Worm (Caenorhabditis elegans) whole organism, L1 larva: ENCODE results near the gene copg-1.

Source experiments
- ceh-82 ChIP-seq, 3 experiments: fragments of 150-350 bp in 1 of 3; sonication (generic microtip) in 2 of 3; optimal IDR thresholded peaks; 2 replicates each; lab custom pipeline; 2014 to 2017; ENCODE audit warnings: missing biosample characterization in 3 of 3, missing genetic modification characterization in 3 of 3
- dpl-1 ChIP-seq, 3 experiments: fragments of 150-350 bp in 2 of 3; sonication (generic microtip) in 1 of 3; optimal IDR thresholded peaks; 2 replicates each; lab custom pipeline; 2014 to 2017; ENCODE audit warnings: missing biosample characterization in 3 of 3, missing genetic modification characterization in 3 of 3, missing genetic modification reagents in 3 of 3
- fkh-10 ChIP-seq: sonication (generic microtip); optimal IDR thresholded peaks from 2 replicates; lab custom pipeline; 2017; ENCODE audit warnings: missing biosample characterization, missing genetic modification reagents, missing genetic modification characterization
- nhr-237 ChIP-seq: fragments of 150-350 bp; optimal IDR thresholded peaks from 2 replicates; lab custom pipeline; 2014; ENCODE audit warnings: missing biosample characterization, missing genetic modification characterization
- nhr-28 ChIP-seq: fragments of 150-350 bp; optimal IDR thresholded peaks from 2 replicates; lab custom pipeline; 2014; ENCODE audit warnings: missing biosample characterization, missing genetic modification characterization
- nhr-77 ChIP-seq: fragments of 150-350 bp; optimal IDR thresholded peaks from 2 replicates; lab custom pipeline; 2014; ENCODE audit warnings: missing biosample characterization, missing genetic modification characterization
- unc-86 ChIP-seq: sonication (generic microtip); optimal IDR thresholded peaks from 2 replicates; lab custom pipeline; 2016; ENCODE audit warnings: missing genetic modification characterization, missing compliant biosample characterization
- zag-1 ChIP-seq: fragments of 150-350 bp; optimal IDR thresholded peaks from 2 replicates; lab custom pipeline; 2014; ENCODE audit warnings: missing biosample characterization, missing genetic modification characterization

ce11 chrIV:10141930-10142505 lies 9.7 kb upstream of the copg-1 start, which contains the start of the genes gst-2, gst-4 and dhs-12:
- no peak for TF ChIP-seq zag-1 (tag; lab: Kevin White, UChicago)
- no peak for TF ChIP-seq unc-86
- no peak for TF ChIP-seq nhr-237 (tag; lab: Kevin White, UChicago)
- TF ChIP-seq fkh-10 (GFP tag; lab: Kevin White, UChicago), result no peak
- no peak for TF ChIP-seq nhr-77 (tag; lab: Kevin White, UChicago)
- no peak for TF ChIP-seq ceh-82 (tag; optimal IDR thresholded peaks at IDR 0.05; lab: Kevin White, UChicago)
- TF ChIP-seq nhr-28 (tag; lab: Kevin White, UChicago), result no peak
- TF ChIP-seq dpl-1 (GFP tag; optimal IDR thresholded peaks at IDR 0.05; lab: Kevin White, UChicago), result no peak
